Worm (Caenorhabditis elegans) whole organism, early embryonic: Measurements from ENCODE around the gene pcm-1.

Source experiments
- B0310.2 ChIP-seq: sonication (generic microtip); optimal IDR thresholded peaks from 2 replicates; lab custom pipeline; 2016; ENCODE audit warnings: mild to moderate bottlenecking, missing genetic modification characterization, missing compliant biosample characterization
- ama-1 ChIP-seq: fragments of 150-350 bp; optimal IDR thresholded peaks from 2 replicates; lab custom pipeline; 2014
- ceh-13 ChIP-seq: fragments of 200-800 bp; sonication (Bioruptor generic); optimal IDR thresholded peaks from 2 replicates; lab custom pipeline; 2018; ENCODE audit warnings: mild to moderate bottlenecking, missing genetic modification characterization, missing compliant biosample characterization
- ceh-36 ChIP-seq: sonication (generic microtip); optimal IDR thresholded peaks from 2 replicates; lab custom pipeline; 2016; ENCODE audit warnings: missing genetic modification characterization, inconsistent platforms, missing compliant biosample characterization
- ets-7 ChIP-seq: sonication (generic microtip); optimal IDR thresholded peaks from 2 replicates; lab custom pipeline; 2016; ENCODE audit warnings: missing genotype, missing genetic modification characterization, missing compliant biosample characterization
- flt-1 ChIP-seq: fragments of 200-800 bp; sonication (Bioruptor generic); IDR thresholded peaks from 2 replicates; pipeline ENCODE4 v1.3.6; 2022; ENCODE audit warnings: missing genetic modification characterization, missing compliant biosample characterization
- hmbx-1 ChIP-seq: sonication (generic microtip); optimal IDR thresholded peaks from 2 replicates; lab custom pipeline; 2016; ENCODE audit warnings: mild to moderate bottlenecking, missing genetic modification characterization, missing compliant biosample characterization
- hnd-1 ChIP-seq: sonication (generic microtip); optimal IDR thresholded peaks from 2 replicates; lab custom pipeline; 2016; ENCODE audit warnings: missing genetic modification characterization, missing compliant biosample characterization
- sea-1 ChIP-seq: fragments of 200-800 bp; sonication (Bioruptor generic); conservative IDR thresholded peaks from 2 replicates; pipeline ENCODE4 v1.3.6; 2022; ENCODE audit warnings: missing genetic modification characterization, missing compliant biosample characterization
- tbx-37 ChIP-seq: fragments of 200-800 bp; sonication (Bioruptor generic); conservative IDR thresholded peaks from 2 replicates; pipeline ENCODE4 v1.3.6; 2022; ENCODE audit warnings: missing genetic modification reagents, missing genetic modification characterization, missing compliant biosample characterization
- tra-4 ChIP-seq: sonication (generic microtip); optimal IDR thresholded peaks from 2 replicates; lab custom pipeline; 2017; ENCODE audit warnings: missing genetic modification characterization, missing compliant biosample characterization

DNA sequence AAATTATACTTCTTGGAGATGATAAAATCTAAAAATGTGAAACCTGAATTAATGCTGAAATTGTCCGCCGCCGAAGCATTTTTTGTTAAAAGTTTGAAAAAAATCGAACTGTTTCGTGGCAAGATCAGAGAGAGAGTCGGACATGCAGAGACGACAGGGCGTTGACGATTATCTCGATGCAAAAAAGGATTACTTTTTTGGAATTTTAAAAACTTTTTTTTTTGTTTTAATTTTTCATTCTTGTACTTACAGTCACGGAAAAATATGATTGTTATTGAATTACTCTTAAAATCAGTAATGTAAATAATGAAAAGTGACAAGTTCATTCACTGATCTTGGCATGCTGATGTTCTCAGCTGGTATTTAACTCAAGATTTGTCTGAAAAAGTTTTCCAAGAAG, 27.0 kb downstream of the pcm-1 start, which contains the start of the genes M03F8.5 and M03F8.7:
- TF ChIP-seq ets-7 (tag; lab: Kevin White, UChicago) = no peak
- TF ChIP-seq flt-1 (GFP tag; lab: Robert Waterston, UW) = no peak
- no peak for TF ChIP-seq ama-1 (lab: Kevin White, UChicago)
- TF ChIP-seq B0310.2 (tag; lab: Kevin White, UChicago) = no peak
- no peak for TF ChIP-seq hmbx-1 (tag; lab: Kevin White, UChicago)
- TF ChIP-seq tbx-37 (GFP tag; lab: Robert Waterston, UW) = no peak
- no peak for TF ChIP-seq sea-1 (GFP tag; lab: Robert Waterston, UW)
- TF ChIP-seq ceh-13 (GFP tag; lab: Kevin White, UChicago) = no peak
- TF ChIP-seq hnd-1 (tag; lab: Kevin White, UChicago) = no peak
- TF ChIP-seq tra-4 (tag; lab: Kevin White, UChicago) = no peak
- TF ChIP-seq ceh-36 = no peak
